Fruit fly (Drosophila melanogaster): ENCODE results near the gene RNaseX25.
A peak's percentile ranks its signal among the peaks of the same experiment; 100 is the strongest.

Gene RNaseX25

dm6 chr3L:7938638-7939037 is 31.8 kb upstream of the RNaseX25 start (continued):
- TF ChIP-seq ken (GFP tag; IDR thresholded peaks at IDR 0.05) (no peak), CG14441 (GFP tag; IDR thresholded peaks at IDR 0.05) (no peak), grn (GFP tag; optimal IDR thresholded peaks at IDR 0.05) (peak; percentile 80), CG34224 (GFP tag; IDR thresholded peaks at IDR 0.05; ENCODE audit: partially characterized antibody) (no peak), Dfd (GFP tag; optimal IDR thresholded peaks at IDR 0.05) (no peak), Vsx1 (GFP tag; optimal IDR thresholded peaks at IDR 0.05) (peak; percentile 94), fd3F (GFP tag; optimal IDR thresholded peaks at IDR 0.05) (no peak), da (GFP tag; optimal IDR thresholded peaks at IDR 0.05) (no peak), D19B (GFP tag; optimal IDR thresholded peaks at IDR 0.05) (no peak), CG15696 (tag; optimal IDR thresholded peaks at IDR 0.05) (no peak), crp (GFP tag; optimal IDR thresholded peaks at IDR 0.05) (no peak), caup (GFP tag; optimal IDR thresholded peaks at IDR 0.05; ENCODE audit: severe bottlenecking) (peak; percentile 17), CG10321 (GFP tag; IDR thresholded peaks at IDR 0.05) (no peak), sr (GFP tag; IDR thresholded peaks at IDR 0.05) (no peak), CG1602 (GFP tag; optimal IDR thresholded peaks at IDR 0.05) (no peak), emc (GFP tag; optimal IDR thresholded peaks at IDR 0.05) (no peak), Awh (GFP tag; IDR thresholded peaks at IDR 0.05) (no peak), lov (optimal IDR thresholded peaks at IDR 0.05) (no peak), lov (GFP tag; IDR thresholded peaks at IDR 0.05) (no peak), CG17568 (GFP tag; optimal IDR thresholded peaks at IDR 0.05) (no peak), CG11560 (tag; IDR thresholded peaks at IDR 0.05) (no peak), CG10267 (tag; optimal IDR thresholded peaks at IDR 0.05) (no peak), otp (GFP tag; IDR thresholded peaks at IDR 0.05) (0 out of 3 replicates have a peak, but pooled peaks have one; percentile 16), CG3995 (GFP tag; optimal IDR thresholded peaks at IDR 0.05) (no peak), Opbp (GFP tag; IDR thresholded peaks at IDR 0.05; ENCODE audit: partially characterized antibody) (no peak), ewg (GFP tag; optimal IDR thresholded peaks at IDR 0.05) (no peak), CG31224 (GFP tag; IDR thresholded peaks at IDR 0.05) (no peak), Dek (tag; optimal IDR thresholded peaks at IDR 0.05) (no peak), CG9817 (tag; optimal IDR thresholded peaks at IDR 0.05) (no peak), zen2 (GFP tag; IDR thresholded peaks at IDR 0.05; ENCODE audit: partially characterized antibody) (no peak), Ssrp (tag; optimal IDR thresholded peaks at IDR 0.05) (no peak), bab2 (GFP tag; optimal IDR thresholded peaks at IDR 0.05) (no peak), CG1233 (GFP tag; optimal IDR thresholded peaks at IDR 0.05) (no peak), Aef1 (GFP tag; IDR thresholded peaks at IDR 0.05) (no peak), Ets97D (GFP tag; optimal IDR thresholded peaks at IDR 0.05) (no peak), CG12659 (GFP tag; optimal IDR thresholded peaks at IDR 0.05) (no peak), CG3407 (GFP tag; optimal IDR thresholded peaks at IDR 0.05) (no peak), CG31441 (GFP tag; IDR thresholded peaks at IDR 0.05) (peak; percentile 30; the same call in 1 of the 2 replicates), danr (GFP tag; IDR thresholded peaks at IDR 0.05) (no peak), lbe (GFP tag; optimal IDR thresholded peaks at IDR 0.05) (no peak), CG17328 (GFP tag; IDR thresholded peaks at IDR 0.05) (no peak), Meics (GFP tag; optimal IDR thresholded peaks at IDR 0.05) (no peak), CG1024 (GFP tag; IDR thresholded peaks at IDR 0.05) (no peak), CG3163 (GFP tag; optimal IDR thresholded peaks at IDR 0.05) (no peak), toy (GFP tag; IDR thresholded peaks at IDR 0.05) (no peak), CG2116 (GFP tag; optimal IDR thresholded peaks at IDR 0.05) (no peak), CG7357 (GFP tag; IDR thresholded peaks at IDR 0.05) (no peak), CG7987 (GFP tag; optimal IDR thresholded peaks at IDR 0.05) (no peak), Drgx (GFP tag; IDR thresholded peaks at IDR 0.05) (no peak), CG6175 (GFP tag; IDR thresholded peaks at IDR 0.05) (no peak), CG15269 (tag; optimal IDR thresholded peaks at IDR 0.05) (no peak), wek (GFP tag; optimal IDR thresholded peaks at IDR 0.05) (no peak)

All from whole organism, embryonic.